Fruit fly (Drosophila melanogaster): Measurements from ENCODE around the gene CG15431.

DNA sequence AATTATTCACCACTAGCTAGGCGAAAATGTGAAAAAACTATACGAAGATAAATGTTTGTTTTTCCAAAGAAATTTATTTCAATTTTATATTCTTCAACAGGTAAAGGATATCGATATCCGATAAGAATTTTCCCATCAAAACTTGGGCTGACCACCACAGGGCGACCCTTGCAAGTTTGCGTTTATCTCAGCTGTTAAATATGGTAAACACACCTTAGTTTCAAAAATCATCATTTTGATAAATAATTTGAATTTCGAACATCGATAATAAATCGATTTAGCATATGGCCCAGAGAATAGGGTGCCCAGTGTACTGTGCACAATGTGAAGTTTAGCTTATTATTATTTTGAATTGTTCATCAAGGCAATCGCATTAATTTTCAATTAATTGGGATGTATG, 22.2 kb upstream of the CG15431 start, which contains the start of the genes CG15443 and Paris:
- TF ChIP-seq Pif1A (GFP tag; optimal IDR thresholded peaks at IDR 0.05) = no peak
- no peak for TF ChIP-seq EcR (GFP tag; optimal IDR thresholded peaks at IDR 0.05)
- no peak for TF ChIP-seq Snoo (tag; optimal IDR thresholded peaks at IDR 0.05)
- TF ChIP-seq CG32121 (GFP tag; IDR thresholded peaks at IDR 0.05) = no peak
- TF ChIP-seq CG9948 (tag; optimal IDR thresholded peaks at IDR 0.05) = no peak
- no peak for TF ChIP-seq fd96Ca (GFP tag; IDR thresholded peaks at IDR 0.05)
- TF ChIP-seq CG14655 (GFP tag; optimal IDR thresholded peaks at IDR 0.05) = no peak
- no peak for TF ChIP-seq CG34367 (tag; optimal IDR thresholded peaks at IDR 0.05)
- TF ChIP-seq gl (tag; optimal IDR thresholded peaks at IDR 0.05) = no peak
- TF ChIP-seq CG15710 (tag; optimal IDR thresholded peaks at IDR 0.05) = no peak
- no peak for TF ChIP-seq D1 (tag; optimal IDR thresholded peaks at IDR 0.05)
- 0 out of 2 replicates have a peak, but pooled peaks have one; percentile 39 for TF ChIP-seq CG12605 (GFP tag; IDR thresholded peaks at IDR 0.05)
